Worm (Caenorhabditis elegans) whole organism, L4/young adult: ENCODE measurements around the gene ZK1037.6.

Source experiments
- W03F9.2 ChIP-seq: fragments of 150-350 bp; optimal IDR thresholded peaks from 2 replicates; lab custom pipeline; 2014; ENCODE audit warnings: missing biosample characterization, missing genetic modification characterization
- dao-5 ChIP-seq: sonication (generic microtip); optimal IDR thresholded peaks from 2 replicates; lab custom pipeline; 2016; ENCODE audit warnings: missing genotype, missing genetic modification characterization, moderate library complexity, missing compliant biosample characterization
- him-1 ChIP-seq: sonication (generic microtip); optimal IDR thresholded peaks from 2 replicates; lab custom pipeline; 2016; ENCODE audit warnings: missing genotype, missing genetic modification reagents, missing genetic modification characterization, missing compliant biosample characterization

DNA sequence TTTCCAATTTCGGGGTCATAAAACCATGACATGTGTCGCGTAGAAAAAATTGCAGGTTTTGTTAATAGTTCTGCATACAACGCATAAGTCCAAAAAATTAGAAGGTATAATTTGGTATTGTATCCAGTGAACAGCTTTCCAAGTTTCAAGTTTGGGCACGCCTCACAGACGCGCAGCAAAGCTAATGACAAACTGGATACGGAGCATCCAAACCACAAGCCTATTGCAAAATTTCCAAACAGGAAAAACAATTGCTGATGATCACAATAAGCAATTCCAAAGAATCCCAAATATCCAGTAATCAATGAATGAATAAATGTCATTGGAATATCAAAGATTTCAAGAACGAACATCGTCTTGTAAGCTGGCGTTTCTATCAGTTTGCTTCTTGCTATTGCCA is 14.1 kb downstream of the ZK1037.6 start:
- TF ChIP-seq him-1 (tag; lab: Kevin White, UChicago) (no peak), W03F9.2 (tag; lab: Kevin White, UChicago) (no peak), dao-5 (tag; lab: Kevin White, UChicago) (no peak)
